Worm (Caenorhabditis elegans): ENCODE measurements around the gene B0035.18.

B0035.18 gene

ce11 chrIV:11326939-11327565 is 6.9 kb downstream of the B0035.18 start, which contains the start of gene B0035.21:
TSS of gene B0035.21 (plus strand) at chrIV:11327260.
- TF ChIP-seq blmp-1 (tag; optimal IDR thresholded peaks at IDR 0.05) (no peak), efl-1 (optimal IDR thresholded peaks at IDR 0.05) (no peak), efl-1 (GFP tag; optimal IDR thresholded peaks at IDR 0.05 in 1 of 2) (peak in 1 of 2 experiments; percentile 59)

ce11 chrIV:11329269-11329668 is 9.2 kb downstream of the B0035.18 start, which contains the start of gene leo-1:
TSS of gene leo-1 (minus strand) at chrIV:11329369.
- TF ChIP-seq nhr-84 (tag; optimal IDR thresholded peaks at IDR 0.05) (no peak), pax-3 (tag; optimal IDR thresholded peaks at IDR 0.05) (no peak), egl-27 (tag; optimal IDR thresholded peaks at IDR 0.05) (no peak), unc-86 (tag; optimal IDR thresholded peaks at IDR 0.05) (no peak), efl-3 (GFP tag; optimal IDR thresholded peaks at IDR 0.05) (no peak), nhr-77 (tag; optimal IDR thresholded peaks at IDR 0.05) (no peak), sox-4 (tag; optimal IDR thresholded peaks at IDR 0.05) (no peak), dpl-1 (GFP tag; optimal IDR thresholded peaks at IDR 0.05) (no peak), xbp-1 (tag; optimal IDR thresholded peaks at IDR 0.05) (no peak), unc-62 (GFP tag; optimal IDR thresholded peaks at IDR 0.05) (no peak), nhr-20 (tag; optimal IDR thresholded peaks at IDR 0.05) (no peak), lin-35 (GFP tag; optimal IDR thresholded peaks at IDR 0.05) (no peak)

ce11 chrIV:11332751-11333150 is 12.6 kb downstream of the B0035.18 start, which contains the start of gene sart-3:
TSS of gene sart-3 (minus strand) at chrIV:11332969.
- TF ChIP-seq skn-1 (tag; optimal IDR thresholded peaks at IDR 0.05) (peak; percentile 3), efl-1 (optimal IDR thresholded peaks at IDR 0.05) (peak in 1 of 2 experiments; percentile 10), efl-1 (GFP tag; optimal IDR thresholded peaks at IDR 0.05 in 1 of 2) (peak in 1 of 2 experiments; percentile 5), nhr-20 (tag; optimal IDR thresholded peaks at IDR 0.05) (no peak), lin-35 (GFP tag; optimal IDR thresholded peaks at IDR 0.05) (peak in 1 of 2 experiments; percentile 24), irx-1 (tag; optimal IDR thresholded peaks at IDR 0.05) (no peak), dpl-1 (GFP tag; optimal IDR thresholded peaks at IDR 0.05) (peak in 1 of 3 experiments; percentile 38)

ce11 chrIV:11336180-11336579 is 16.1 kb downstream of the B0035.18 start:
- TF ChIP-seq swsn-7 (tag; optimal IDR thresholded peaks at IDR 0.05), result no peak
- TF ChIP-seq elt-2 (tag; optimal IDR thresholded peaks at IDR 0.05), result no peak
- no peak for TF ChIP-seq lin-14 (GFP tag; optimal IDR thresholded peaks at IDR 0.05)
- no peak for TF ChIP-seq unc-62 (GFP tag; optimal IDR thresholded peaks at IDR 0.05)
- TF ChIP-seq isw-1 (GFP tag; IDR thresholded peaks at IDR 0.05), result no peak
- no peak for TF ChIP-seq pax-3 (tag; optimal IDR thresholded peaks at IDR 0.05)
- TF ChIP-seq zag-1 (tag; optimal IDR thresholded peaks at IDR 0.05), result no peak
- TF ChIP-seq hlh-4 (tag; optimal IDR thresholded peaks at IDR 0.05), result no peak
- no peak for TF ChIP-seq jun-1 (tag; optimal IDR thresholded peaks at IDR 0.05)
- TF ChIP-seq lin-13 (GFP tag; optimal IDR thresholded peaks at IDR 0.05), result no peak
- TF ChIP-seq ceh-90 (tag; optimal IDR thresholded peaks at IDR 0.05), result no peak
- no peak for TF ChIP-seq nhr-85 (tag)
- TF ChIP-seq nhr-28 (tag; optimal IDR thresholded peaks at IDR 0.05), result no peak
- TF ChIP-seq sptf-1 (tag; optimal IDR thresholded peaks at IDR 0.05), result no peak

- no peak for TF ChIP-seq nhr-237 (tag; optimal IDR thresholded peaks at IDR 0.05)
- TF ChIP-seq lin-39 (tag; optimal IDR thresholded peaks at IDR 0.05), result no peak
These were observed 16.9 kb downstream of the B0035.18 start, which contains the start of gene F54E12.2 for ce11 chrIV:11337021-11337420. TSS of gene F54E12.2 (minus strand) at chrIV:11337184.

- TF ChIP-seq sox-4 (tag; optimal IDR thresholded peaks at IDR 0.05) (no peak), hlh-4 (tag; optimal IDR thresholded peaks at IDR 0.05) (no peak), nhr-12 (tag; optimal IDR thresholded peaks at IDR 0.05) (no peak)
These were observed 20.8 kb downstream of the B0035.18 start for ce11 chrIV:11340735-11341443.
